Fruit fly (Drosophila melanogaster): ENCODE measurements around the gene CG11885.

Gene CG11885

DNA sequence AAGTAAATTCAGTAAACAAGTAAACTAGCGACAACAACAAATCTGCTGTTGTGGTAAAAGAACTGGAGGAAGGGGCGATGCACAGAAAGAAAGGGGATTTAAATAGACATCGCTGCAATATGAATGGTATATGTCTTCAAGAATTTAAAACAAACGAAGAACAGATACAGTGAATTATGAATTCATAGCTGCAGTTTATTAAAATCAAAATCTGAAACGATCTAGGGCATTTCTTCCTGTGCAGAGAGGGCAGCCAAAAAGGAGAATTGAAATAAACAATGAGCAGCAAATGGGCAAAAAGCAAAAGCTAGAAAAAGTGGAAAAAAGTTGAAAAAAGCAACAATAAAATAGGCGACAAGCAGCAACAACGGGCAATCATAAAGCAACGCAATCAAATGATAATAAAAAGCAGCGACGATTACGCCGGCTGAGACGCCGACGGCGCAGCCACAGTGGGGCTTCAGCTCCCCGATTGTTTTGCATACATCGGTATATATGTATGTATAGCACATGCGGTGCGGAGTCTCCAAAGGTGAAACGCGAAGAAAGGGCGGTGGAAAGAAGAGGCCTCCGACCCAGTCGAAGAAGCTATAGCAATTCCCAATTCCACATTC lies 47.6 kb upstream of the CG11885 start (continued):
- TF ChIP-seq lov (optimal IDR thresholded peaks at IDR 0.05), result no peak
- TF ChIP-seq lov (GFP tag; IDR thresholded peaks at IDR 0.05), result no peak; the same call in 2 of the 3 replicates
- TF ChIP-seq BEAF-32 (GFP tag; optimal IDR thresholded peaks at IDR 0.05), result no peak
- TF ChIP-seq Hr39 (optimal IDR thresholded peaks at IDR 0.05), result no peak
- no peak for TF ChIP-seq sima (GFP tag; optimal IDR thresholded peaks at IDR 0.05)
- TF ChIP-seq salm (tag; optimal IDR thresholded peaks at IDR 0.05), result peak; percentile 42
- peak; percentile 60 for TF ChIP-seq gsb-n (tag; optimal IDR thresholded peaks at IDR 0.05)
- TF ChIP-seq sc (optimal IDR thresholded peaks at IDR 0.05), result no peak
- peak; percentile 61 for TF ChIP-seq sc (GFP tag; optimal IDR thresholded peaks at IDR 0.05)
- TF ChIP-seq Blimp-1 (GFP tag; optimal IDR thresholded peaks at IDR 0.05), result peak; percentile 82
- peak; percentile 58 for TF ChIP-seq CG10147 (GFP tag; optimal IDR thresholded peaks at IDR 0.05)
- TF ChIP-seq CG14441 (GFP tag; IDR thresholded peaks at IDR 0.05), result peak; percentile 74
- TF ChIP-seq Hmx (GFP tag; optimal IDR thresholded peaks at IDR 0.05), result no peak
- TF ChIP-seq maf-S (GFP tag; optimal IDR thresholded peaks at IDR 0.05), result peak; percentile 58
- TF ChIP-seq CG8281 (tag; optimal IDR thresholded peaks at IDR 0.05), result peak; percentile 26
- TF ChIP-seq onecut (GFP tag; IDR thresholded peaks at IDR 0.05), result peak; percentile 58
- TF ChIP-seq CG11504 (tag; optimal IDR thresholded peaks at IDR 0.05), result peak; percentile 82
- TF ChIP-seq usp (GFP tag; optimal IDR thresholded peaks at IDR 0.05), result no peak
- no peak for TF ChIP-seq CG16813 (GFP tag; IDR thresholded peaks at IDR 0.05; ENCODE audit: partially characterized antibody)
- peak; percentile 84 for TF ChIP-seq Ptx1 (GFP tag; IDR thresholded peaks at IDR 0.05)
- peak; percentile 76 for TF ChIP-seq zfh2 (GFP tag; optimal IDR thresholded peaks at IDR 0.05)
- no peak for TF ChIP-seq Tbp (GFP tag; optimal IDR thresholded peaks at IDR 0.05)
- peak; percentile 54; the same call in 1 of the 3 replicates for TF ChIP-seq H15 (GFP tag; IDR thresholded peaks at IDR 0.05)
- TF ChIP-seq her (GFP tag; optimal IDR thresholded peaks at IDR 0.05), result peak; percentile 69
- TF ChIP-seq Hsf (GFP tag; optimal IDR thresholded peaks at IDR 0.05), result peak; percentile 73
- TF ChIP-seq CG12942 (GFP tag; optimal IDR thresholded peaks at IDR 0.05), result peak; percentile 69
- no peak for TF ChIP-seq CG14965 (GFP tag; optimal IDR thresholded peaks at IDR 0.05; ENCODE audit: borderline replicate concordance)
- peak; percentile 66 for TF ChIP-seq Myb (GFP tag; optimal IDR thresholded peaks at IDR 0.05)
- no peak for TF ChIP-seq HLHmδ (GFP tag; optimal IDR thresholded peaks at IDR 0.05)
- 0 out of 2 replicates have a peak, but pooled peaks have one; percentile 23 for TF ChIP-seq CG4360 (GFP tag; IDR thresholded peaks at IDR 0.05)
- TF ChIP-seq CG2116 (GFP tag; optimal IDR thresholded peaks at IDR 0.05), result peak; percentile 27
- peak; percentile 57; the same call in 1 of the 3 replicates for TF ChIP-seq jigr1 (GFP tag; IDR thresholded peaks at IDR 0.05)
- peak; percentile 8 for TF ChIP-seq CG13894 (tag; optimal IDR thresholded peaks at IDR 0.05)
- TF ChIP-seq sim (GFP tag; IDR thresholded peaks at IDR 0.05), result peak; percentile 49; the same call in 1 of the 2 replicates
- peak; percentile 33 for TF ChIP-seq CG18476 (GFP tag; optimal IDR thresholded peaks at IDR 0.05)
- peak; percentile 52 for TF ChIP-seq dm (GFP tag; optimal IDR thresholded peaks at IDR 0.05)
- no peak for TF ChIP-seq lola (GFP tag; optimal IDR thresholded peaks at IDR 0.05)
- no peak for TF ChIP-seq Kr (GFP tag; optimal IDR thresholded peaks at IDR 0.05)
- TF ChIP-seq CG8290 (GFP tag; optimal IDR thresholded peaks at IDR 0.05), result no peak
- TF ChIP-seq CG8290 (tag; optimal IDR thresholded peaks at IDR 0.05), result peak in 1 of 2 experiments; percentile 79
- TF ChIP-seq CG31365 (tag; optimal IDR thresholded peaks at IDR 0.05), result peak; percentile 25
- TF ChIP-seq fd64A (GFP tag; optimal IDR thresholded peaks at IDR 0.05), result peak; percentile 50
- no peak for TF ChIP-seq bigmax (GFP tag; optimal IDR thresholded peaks at IDR 0.05)
- TF ChIP-seq CG9727 (GFP tag; optimal IDR thresholded peaks at IDR 0.05), result peak; percentile 52
- no peak for TF ChIP-seq Fer2 (tag; optimal IDR thresholded peaks at IDR 0.05)
- peak; percentile 45 for TF ChIP-seq CG3163 (GFP tag; optimal IDR thresholded peaks at IDR 0.05)
- TF ChIP-seq wdn (GFP tag; IDR thresholded peaks at IDR 0.05), result peak; percentile 58; the same call in 1 of the 2 replicates
- TF ChIP-seq lmd (GFP tag; IDR thresholded peaks at IDR 0.05), result peak; percentile 77
- no peak for TF ChIP-seq Trl (optimal IDR thresholded peaks at IDR 0.05)
- peak; percentile 57 for TF ChIP-seq Trl (GFP tag; optimal IDR thresholded peaks at IDR 0.05)
- TF ChIP-seq Doc3 (GFP tag; IDR thresholded peaks at IDR 0.05; ENCODE audit: partially characterized antibody), result no peak

Data from whole organism, embryonic.